Worm (Caenorhabditis elegans) whole organism, L1 larva: ENCODE measurements around the gene pqn-80.

Source experiments
- C04F5.9 ChIP-seq: sonication (generic microtip); optimal IDR thresholded peaks from 2 replicates; lab custom pipeline; 2016; ENCODE audit warnings: missing genetic modification characterization, missing compliant biosample characterization
- C16A3.4 ChIP-seq: fragments of 150-350 bp; optimal IDR thresholded peaks from 2 replicates; lab custom pipeline; 2014; ENCODE audit warnings: missing biosample characterization, missing genetic modification characterization
- F16B12.6 ChIP-seq: fragments of 150-350 bp; optimal IDR thresholded peaks from 2 replicates; lab custom pipeline; 2014; ENCODE audit warnings: missing biosample characterization, missing genetic modification characterization
- Y116A8C.19 ChIP-seq: sonication (generic microtip); optimal IDR thresholded peaks from 2 replicates; lab custom pipeline; 2016; ENCODE audit warnings: missing compliant biosample characterization, missing genetic modification characterization, borderline replicate concordance
- ama-1 ChIP-seq: fragments of 150-350 bp; optimal IDR thresholded peaks from 2 replicates; lab custom pipeline; 2014
- blmp-1 ChIP-seq: fragments of 150-350 bp; optimal IDR thresholded peaks from 2 replicates; lab custom pipeline; 2014; ENCODE audit warnings: missing biosample characterization, missing genetic modification characterization
- ceh-63 ChIP-seq: fragments of 200-800 bp; sonication (Bioruptor generic); optimal IDR thresholded peaks from 2 replicates; lab custom pipeline; 2018; ENCODE audit warnings: mild to moderate bottlenecking, missing genetic modification characterization, missing compliant biosample characterization
- ceh-8 ChIP-seq: fragments of 200-800 bp; sonication (Bioruptor generic); optimal IDR thresholded peaks from 2 replicates; lab custom pipeline; 2018; ENCODE audit warnings: mild to moderate bottlenecking, missing genetic modification characterization, moderate library complexity, missing compliant biosample characterization
- ces-1 ChIP-seq: fragments of 150-350 bp; optimal IDR thresholded peaks from 2 replicates; lab custom pipeline; 2014; ENCODE audit warnings: missing biosample characterization, missing genetic modification reagents, missing genetic modification characterization
- dpl-1 ChIP-seq, 3 experiments: fragments of 150-350 bp in 2 of 3; sonication (generic microtip) in 1 of 3; optimal IDR thresholded peaks; 2 replicates each; lab custom pipeline; 2014 to 2017; ENCODE audit warnings: missing biosample characterization in 3 of 3, missing genetic modification characterization in 3 of 3, missing genetic modification reagents in 3 of 3
- elt-3 ChIP-seq, 6 experiments: fragments of 150-350 bp in 1 of 6; sonication (generic microtip); optimal IDR thresholded peaks; 2 replicates each; lab custom pipeline; 2017 to 2018; ENCODE audit warnings: missing biosample characterization in 6 of 6, missing genetic modification characterization in 6 of 6, inconsistent platforms in 1 of 6
- ets-5 ChIP-seq: fragments of 200-800 bp; sonication (Bioruptor generic); IDR thresholded peaks from 2 replicates; pipeline ENCODE4 v1.3.6; 2022; ENCODE audit warnings: missing genetic modification characterization, missing compliant biosample characterization
- fkh-10 ChIP-seq: sonication (generic microtip); optimal IDR thresholded peaks from 2 replicates; lab custom pipeline; 2017; ENCODE audit warnings: missing biosample characterization, missing genetic modification reagents, missing genetic modification characterization
- fos-1 ChIP-seq: fragments of 150-350 bp; optimal IDR thresholded peaks from 2 replicates; lab custom pipeline; 2014; ENCODE audit warnings: missing biosample characterization, missing genetic modification characterization
- hlh-17 ChIP-seq: fragments of 200-800 bp; sonication (Bioruptor generic); optimal IDR thresholded peaks from 2 replicates; lab custom pipeline; 2018; ENCODE audit warnings: missing genetic modification characterization, mild to moderate bottlenecking, missing compliant biosample characterization, moderate library complexity, borderline replicate concordance
- hlh-4 ChIP-seq: sonication (generic microtip); optimal IDR thresholded peaks from 2 replicates; lab custom pipeline; 2016; ENCODE audit warnings: mild to moderate bottlenecking, missing genetic modification characterization, missing compliant biosample characterization
- hpl-2 ChIP-seq: fragments of 150-350 bp; optimal IDR thresholded peaks from 2 replicates; lab custom pipeline; 2014; ENCODE audit warnings: missing biosample characterization, missing genetic modification reagents, missing genetic modification characterization
- irx-1 ChIP-seq: sonication (generic microtip); optimal IDR thresholded peaks from 2 replicates; lab custom pipeline; 2016; ENCODE audit warnings: missing genetic modification characterization, missing compliant biosample characterization
- lin-13 ChIP-seq: fragments of 150-350 bp; optimal IDR thresholded peaks from 2 replicates; lab custom pipeline; 2014; ENCODE audit warnings: missing biosample characterization, missing genetic modification reagents, missing genetic modification characterization
- lin-15B ChIP-seq: fragments of 150-350 bp; sonication (generic microtip); optimal IDR thresholded peaks from 3 replicates; lab custom pipeline; 2014; ENCODE audit warnings: missing biosample characterization, missing genetic modification characterization
- lin-39 ChIP-seq: fragments of 150-350 bp; optimal IDR thresholded peaks from 2 replicates; lab custom pipeline; 2014; ENCODE audit warnings: missing biosample characterization, missing genetic modification reagents, missing genetic modification characterization
- lsy-2 ChIP-seq, 2 experiments: fragments of 150-350 bp; optimal IDR thresholded peaks; 2 replicates each; lab custom pipeline; 2014; ENCODE audit warnings: missing biosample characterization in 2 of 2, missing genetic modification characterization in 2 of 2
- mab-9 ChIP-seq: fragments of 200-800 bp; sonication (Bioruptor generic); IDR thresholded peaks from 2 replicates; pipeline ENCODE4 v1.3.6; 2022; ENCODE audit warnings: missing genetic modification reagents, missing genetic modification characterization, missing compliant biosample characterization
- nhr-237 ChIP-seq: fragments of 150-350 bp; optimal IDR thresholded peaks from 2 replicates; lab custom pipeline; 2014; ENCODE audit warnings: missing biosample characterization, missing genetic modification characterization
- nhr-28 ChIP-seq: fragments of 150-350 bp; optimal IDR thresholded peaks from 2 replicates; lab custom pipeline; 2014; ENCODE audit warnings: missing biosample characterization, missing genetic modification characterization
- nhr-47 ChIP-seq: sonication (generic microtip); optimal IDR thresholded peaks from 2 replicates; lab custom pipeline; 2016; ENCODE audit warnings: mild to moderate bottlenecking, missing genetic modification characterization, moderate library complexity, missing compliant biosample characterization
- nhr-71 ChIP-seq: sonication (generic microtip); optimal IDR thresholded peaks from 2 replicates; lab custom pipeline; 2016; ENCODE audit warnings: mild to moderate bottlenecking, missing genetic modification characterization, moderate library complexity, missing compliant biosample characterization
- nhr-85 ChIP-seq: sonication (generic microtip); peaks from one replicate; lab custom pipeline; 2016; ENCODE audit warnings: missing genetic modification characterization, inconsistent platforms, missing compliant biosample characterization
- pqm-1 ChIP-seq: sonication (generic microtip); optimal IDR thresholded peaks from 3 replicates; lab custom pipeline; 2017; ENCODE audit warnings: missing biosample characterization, missing genetic modification characterization
- rnt-1 ChIP-seq: sonication (generic microtip); optimal IDR thresholded peaks from 2 replicates; lab custom pipeline; 2016; ENCODE audit warnings: mild to moderate bottlenecking, missing genetic modification characterization, moderate library complexity, missing compliant biosample characterization
- sptf-1 ChIP-seq: fragments of 150-350 bp; optimal IDR thresholded peaks from 2 replicates; lab custom pipeline; 2014; ENCODE audit warnings: missing biosample characterization, missing genetic modification characterization
- sup-37 ChIP-seq: fragments of 200-800 bp; sonication (Bioruptor generic); optimal IDR thresholded peaks from 2 replicates; lab custom pipeline; 2018; ENCODE audit warnings: mild to moderate bottlenecking, missing genetic modification characterization, missing compliant biosample characterization
- unc-30 ChIP-seq: sonication (generic microtip); optimal IDR thresholded peaks from 2 replicates; lab custom pipeline; 2017; ENCODE audit warnings: missing biosample characterization, missing genetic modification characterization
- unc-98 ChIP-seq: fragments of 200-800 bp; sonication (Bioruptor generic); IDR thresholded peaks from 2 replicates; pipeline ENCODE4 v1.3.6; 2022; ENCODE audit warnings: missing genetic modification characterization, missing compliant biosample characterization
- vab-15 ChIP-seq: sonication (generic microtip); optimal IDR thresholded peaks from 2 replicates; lab custom pipeline; 2017; ENCODE audit warnings: missing genotype, mild to moderate bottlenecking, missing genetic modification characterization, missing compliant biosample characterization
- xbp-1 ChIP-seq: sonication (generic microtip); optimal IDR thresholded peaks from 2 replicates; lab custom pipeline; 2016; ENCODE audit warnings: missing genetic modification characterization, missing compliant biosample characterization
- zip-4 ChIP-seq: fragments of 200-800 bp; sonication (Bioruptor generic); optimal IDR thresholded peaks from 2 replicates; lab custom pipeline; 2018; ENCODE audit warnings: mild to moderate bottlenecking, missing genetic modification characterization, moderate library complexity, missing compliant biosample characterization
- ztf-4 ChIP-seq: fragments of 150-350 bp; optimal IDR thresholded peaks from 2 replicates; lab custom pipeline; 2014; ENCODE audit warnings: missing biosample characterization, missing genetic modification characterization

Gene pqn-80

ce11 chrIII:12638592-12638991 lies 12.2 kb downstream of the pqn-80 start:
- TF ChIP-seq hlh-17 (no peak), nhr-237 (tag; lab: Kevin White, UChicago) (no peak), elt-3 (tag; optimal IDR thresholded peaks at IDR 0.05; lab: Kevin White, UChicago) (no peak)

ce11 chrIII:12639214-12639613 lies 12.8 kb downstream of the pqn-80 start:
- TF ChIP-seq sptf-1 (tag; lab: Kevin White, UChicago) (no peak), Y116A8C.19 (tag; lab: Kevin White, UChicago) (no peak), F16B12.6 (no peak), hlh-17 (no peak), lin-39 (no peak), hlh-4 (tag; lab: Kevin White, UChicago) (no peak), ces-1 (GFP tag; lab: Kevin White, UChicago) (no peak), nhr-47 (no peak), xbp-1 (tag; lab: Kevin White, UChicago) (no peak), nhr-71 (no peak), sup-37 (GFP tag; lab: Kevin White, UChicago) (no peak), lin-13 (GFP tag; lab: Kevin White, UChicago) (no peak), vab-15 (no peak), hpl-2 (GFP tag; lab: Kevin White, UChicago) (no peak), ceh-63 (GFP tag; lab: Kevin White, UChicago) (no peak), dpl-1 (GFP tag; optimal IDR thresholded peaks at IDR 0.05; lab: Kevin White, UChicago) (no peak), fos-1 (tag; lab: Kevin White, UChicago) (no peak), ztf-4 (tag; lab: Kevin White, UChicago) (no peak)

DNA sequence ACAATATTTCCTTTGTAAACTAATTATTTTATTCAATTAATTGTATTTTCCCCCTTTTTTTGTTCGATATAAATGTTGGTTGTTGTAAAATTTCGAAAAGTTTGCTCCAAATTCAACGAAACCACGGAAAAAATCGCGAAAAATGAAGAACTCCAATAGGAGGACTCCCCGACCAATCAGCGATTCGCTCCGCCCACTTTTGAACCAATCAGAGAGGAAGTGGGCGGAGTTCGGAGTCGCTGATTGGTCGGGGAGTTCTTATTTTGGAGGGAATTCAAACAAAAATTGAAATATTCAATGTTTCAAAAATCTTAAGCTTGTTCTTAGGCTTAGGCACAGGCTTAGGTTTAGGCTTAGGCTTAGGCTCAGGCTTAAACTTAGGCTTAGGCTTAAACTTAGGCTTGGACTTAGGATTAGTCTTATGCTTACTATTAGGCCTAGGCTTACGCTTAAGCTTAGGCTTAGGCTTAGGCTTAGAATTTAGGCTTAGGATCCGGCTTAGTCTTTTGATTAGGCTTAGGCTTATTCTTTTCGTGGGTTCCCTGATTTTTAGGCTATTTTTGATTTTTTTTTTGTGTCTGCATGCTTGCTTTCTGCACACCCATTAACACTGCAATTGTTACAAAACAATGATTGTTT lies 14.1 kb downstream of the pqn-80 start:
- peak; percentile 40 for TF ChIP-seq nhr-85 (tag; lab: Kevin White, UChicago)
- TF ChIP-seq mab-9 (GFP tag; lab: Robert Waterston, UW), result no peak
- TF ChIP-seq, all 84 proteins: peak for 1

DNA sequence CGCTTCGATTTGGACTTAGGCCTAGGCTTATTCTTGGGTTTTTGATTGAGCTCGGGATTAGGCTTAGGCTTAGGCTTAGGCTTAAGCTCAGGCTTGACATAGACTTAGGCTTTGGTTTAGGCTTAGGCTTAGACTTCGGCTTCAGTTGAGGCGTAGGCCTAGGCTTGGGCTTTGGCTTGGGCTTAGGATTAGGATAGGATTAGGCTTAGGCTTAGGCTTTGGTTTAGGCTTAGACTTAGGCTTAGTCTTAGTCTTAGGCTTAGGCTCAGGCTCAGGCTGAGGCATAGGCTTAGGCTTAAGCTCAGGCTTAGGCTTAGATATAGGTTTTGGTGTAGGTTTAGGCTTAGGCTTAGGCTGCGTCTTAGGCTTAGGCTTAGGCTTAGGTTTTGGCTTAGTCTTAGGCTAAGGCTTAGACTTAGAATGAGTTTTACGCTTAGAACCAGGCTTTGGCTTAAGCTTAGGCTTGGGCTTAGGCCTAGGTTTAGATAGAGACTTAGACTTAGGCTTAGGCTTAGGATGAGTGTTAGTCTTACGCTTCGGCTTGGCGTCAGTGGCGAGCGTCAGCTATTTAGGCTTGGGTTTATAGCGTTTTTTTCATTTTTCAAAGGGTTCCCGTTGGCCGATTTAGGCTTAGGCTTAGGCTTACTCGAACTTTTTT lies 16.3 kb downstream of the pqn-80 start:
- TF ChIP-seq pqm-1 (tag; lab: Kevin White, UChicago), result no peak
- peak; percentile 54 for TF ChIP-seq nhr-85 (tag; lab: Kevin White, UChicago)

ce11 chrIII:12644669-12645068 lies 18.3 kb downstream of the pqn-80 start:
- TF ChIP-seq ets-5 (GFP tag; lab: Robert Waterston, UW) (no peak), sup-37 (GFP tag; lab: Kevin White, UChicago) (no peak), C16A3.4 (tag; lab: Kevin White, UChicago) (no peak), ama-1 (no peak), C04F5.9 (tag; lab: Kevin White, UChicago) (no peak), nhr-28 (tag; lab: Kevin White, UChicago) (no peak), unc-30 (tag; lab: Kevin White, UChicago) (no peak), ceh-8 (GFP tag; lab: Kevin White, UChicago) (no peak), rnt-1 (tag; lab: Kevin White, UChicago) (no peak), blmp-1 (no peak), unc-98 (no peak), hlh-4 (tag; lab: Kevin White, UChicago) (no peak), lin-13 (GFP tag; lab: Kevin White, UChicago) (no peak), fkh-10 (no peak), lsy-2 (tag; optimal IDR thresholded peaks at IDR 0.05; lab: Kevin White, UChicago) (no peak), zip-4 (GFP tag; lab: Kevin White, UChicago) (no peak), irx-1 (no peak), lin-15B (tag; lab: Kevin White, UChicago) (no peak)
